Fruit fly (Drosophila melanogaster): ENCODE measurements around the gene wake.
A peak's percentile ranks its signal among the peaks of the same experiment; 100 is the strongest.

The wake gene

DNA sequence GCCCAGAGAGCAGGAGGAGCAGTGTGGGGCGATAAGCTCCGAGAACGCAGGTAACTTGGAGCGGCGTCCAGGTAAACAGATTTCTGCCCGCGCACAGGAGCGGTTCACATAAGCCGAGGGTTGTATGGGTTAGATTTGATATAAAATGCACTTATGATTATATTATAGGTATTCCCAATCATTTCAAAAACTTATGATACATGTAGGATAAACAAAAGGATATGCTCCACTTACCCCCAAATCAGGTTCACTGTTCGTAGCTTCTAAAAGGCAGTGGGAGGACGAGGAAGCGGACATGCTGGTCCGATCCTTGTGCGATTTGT is 3.1 kb upstream of the wake start (continued):
- TF ChIP-seq lab (GFP tag; optimal IDR thresholded peaks at IDR 0.05) (no peak), CG4282 (GFP tag; optimal IDR thresholded peaks at IDR 0.05) (no peak), Mrtf (GFP tag; IDR thresholded peaks at IDR 0.05) (no peak), Elba2 (GFP tag; optimal IDR thresholded peaks at IDR 0.05) (no peak), dati (GFP tag; IDR thresholded peaks at IDR 0.05) (no peak), fd3F (GFP tag; optimal IDR thresholded peaks at IDR 0.05) (no peak), E2f1 (GFP tag; IDR thresholded peaks at IDR 0.05) (no peak), bigmax (GFP tag; optimal IDR thresholded peaks at IDR 0.05) (no peak), Oli (tag; optimal IDR thresholded peaks at IDR 0.05) (no peak), hkb (optimal IDR thresholded peaks at IDR 0.05) (no peak), hkb (GFP tag; IDR thresholded peaks at IDR 0.05) (peak; percentile 24; the same call in 1 of the 2 replicates), Dll (GFP tag; IDR thresholded peaks at IDR 0.05; ENCODE audit: partially characterized antibody) (no peak), fd64A (GFP tag; optimal IDR thresholded peaks at IDR 0.05) (no peak), CG15514 (GFP tag; optimal IDR thresholded peaks at IDR 0.05) (no peak), Rfx (GFP tag; IDR thresholded peaks at IDR 0.05) (0 out of 2 replicates have a peak, but pooled peaks have one; percentile 14), Usf (GFP tag; optimal IDR thresholded peaks at IDR 0.05) (no peak), HLHmδ (GFP tag; optimal IDR thresholded peaks at IDR 0.05) (no peak), pzg (GFP tag; optimal IDR thresholded peaks at IDR 0.05) (no peak), vnd (GFP tag; IDR thresholded peaks at IDR 0.05; ENCODE audit: partially characterized antibody) (peak; percentile 6; the same call in 1 of the 3 replicates), CG7963 (GFP tag; IDR thresholded peaks at IDR 0.05; ENCODE audit: partially characterized antibody) (no peak)

dm6 chr3R:22638604-22639238 is 887 bp upstream of the wake start:
- 0 out of 3 replicates have a peak, but pooled peaks have one; percentile 33 for TF ChIP-seq Opbp (GFP tag; IDR thresholded peaks at IDR 0.05; ENCODE audit: partially characterized antibody)
- peak; percentile 34 for TF ChIP-seq CG8359 (GFP tag; optimal IDR thresholded peaks at IDR 0.05; ENCODE audit: borderline replicate concordance)
- TF ChIP-seq Ets65A (GFP tag): peak; percentile 80
- TF ChIP-seq Med (GFP tag): peak; percentile 62
- peak; percentile 78 for TF ChIP-seq MESR4 (GFP tag; optimal IDR thresholded peaks at IDR 0.05)
- 0 out of 3 replicates have a peak, but pooled peaks have one; percentile 10 for TF ChIP-seq zfh1 (GFP tag; IDR thresholded peaks at IDR 0.05)
- no peak for TF ChIP-seq CG10462 (GFP tag; optimal IDR thresholded peaks at IDR 0.05)
- 0 out of 2 replicates have a peak, but pooled peaks have one; percentile 6 for TF ChIP-seq CG4360 (GFP tag; IDR thresholded peaks at IDR 0.05)
- no peak for TF ChIP-seq CG31388 (GFP tag; optimal IDR thresholded peaks at IDR 0.05)
- no peak for TF ChIP-seq Oli (tag; optimal IDR thresholded peaks at IDR 0.05)
- TF ChIP-seq jigr1 (GFP tag; IDR thresholded peaks at IDR 0.05): 0 out of 3 replicates have a peak, but pooled peaks have one; percentile 26
- TF ChIP-seq CG18262 (tag; optimal IDR thresholded peaks at IDR 0.05): no peak
- peak; percentile 90 for TF ChIP-seq sd (tag; optimal IDR thresholded peaks at IDR 0.05)
- peak; percentile 37; the same call in 1 of the 2 replicates for TF ChIP-seq CG32767 (GFP tag; IDR thresholded peaks at IDR 0.05)
- TF ChIP-seq CG1832 (GFP tag; optimal IDR thresholded peaks at IDR 0.05): peak; percentile 59
- peak; percentile 82 for TF ChIP-seq cg (GFP tag; optimal IDR thresholded peaks at IDR 0.05)

- TF ChIP-seq mirr (GFP tag; optimal IDR thresholded peaks at IDR 0.05) (no peak), stc (GFP tag; IDR thresholded peaks at IDR 0.05) (no peak), Sox102F (GFP tag; optimal IDR thresholded peaks at IDR 0.05) (no peak), CG8478 (optimal IDR thresholded peaks at IDR 0.05) (peak; percentile 65), Ets65A (GFP tag) (peak; percentile 85)
Measured at dm6 chr3R:22649859-22650258, 10.3 kb downstream of the wake start.
